Fruit fly (Drosophila melanogaster) whole organism, embryonic: Measurements from ENCODE around the gene Edg78E.
A peak's percentile ranks its signal among the peaks of the same experiment; 100 is the strongest.

Experiments used
- ATbp ChIP-seq: fragments of 200-800 bp; sonication (Bioruptor generic); optimal IDR thresholded peaks from 2 replicates; lab custom pipeline; 2017; ENCODE audit warnings: missing biosample characterization, mild to moderate bottlenecking, missing genetic modification characterization, missing genetic modification reagents
- Abd-B ChIP-seq: fragments of 200-800 bp; sonication (Bioruptor generic); optimal IDR thresholded peaks from 2 replicates; lab custom pipeline; 2018; ENCODE audit warnings: missing biosample characterization, mild to moderate bottlenecking, missing genetic modification characterization, moderate library complexity
- Ada2b ChIP-seq: fragments of 200-800 bp; sonication (Bioruptor generic); IDR thresholded peaks from 2 replicates; pipeline ENCODE4 v1.3.6; 2022; ENCODE audit warnings: missing biosample characterization, missing genetic modification characterization
- Atf-2 ChIP-seq: fragments of 200-800 bp; sonication (Bioruptor generic); optimal IDR thresholded peaks from 2 replicates; lab custom pipeline; 2016; ENCODE audit warnings: missing biosample characterization, missing genetic modification characterization
- BEAF-32 ChIP-seq: fragments of 200-800 bp; sonication (Bioruptor generic); optimal IDR thresholded peaks from 3 replicates; lab custom pipeline; 2017; ENCODE audit warnings: missing biosample characterization, missing genetic modification characterization, mild to moderate bottlenecking, moderate library complexity, missing genetic modification reagents
- CG11085 ChIP-seq: fragments of 200-800 bp; sonication (Bioruptor generic); IDR thresholded peaks from 2 replicates; pipeline ENCODE4 v1.3.6; 2022; ENCODE audit warnings: missing biosample characterization, missing genetic modification characterization
- CG11247 ChIP-seq: fragments of 200-800 bp; sonication (Bioruptor generic); IDR thresholded peaks from 2 replicates; pipeline ENCODE4 v1.3.6; 2022; ENCODE audit warnings: missing biosample characterization, missing genetic modification characterization
- CG1233 ChIP-seq: fragments of 200-800 bp; sonication (Bioruptor generic); optimal IDR thresholded peaks from 4 replicates; lab custom pipeline; 2018; ENCODE audit warnings: missing biosample characterization, mild to moderate bottlenecking, missing genetic modification characterization
- CG13123 ChIP-seq: fragments of 200-800 bp; sonication (Bioruptor generic); optimal IDR thresholded peaks from 2 replicates; lab custom pipeline; 2016; ENCODE audit warnings: missing biosample characterization, missing genetic modification characterization
- CG14710 ChIP-seq: fragments of 200-800 bp; sonication (Bioruptor generic); optimal IDR thresholded peaks from 3 replicates; lab custom pipeline; 2019; ENCODE audit warnings: missing biosample characterization, mild to moderate bottlenecking, missing genetic modification characterization, moderate library complexity
- CG14860 ChIP-seq: fragments of 200-800 bp; sonication (Bioruptor generic); IDR thresholded peaks from 3 replicates; pipeline ENCODE4 v1.3.6; 2022; ENCODE audit warnings: missing biosample characterization, missing genetic modification characterization; ENCODE audit not compliant: partially characterized antibody
- CG1529 ChIP-seq: fragments of 200-800 bp; sonication (Bioruptor generic); optimal IDR thresholded peaks from 3 replicates; lab custom pipeline; 2018; ENCODE audit warnings: missing biosample characterization, missing genetic modification characterization
- CG1602 ChIP-seq: fragments of 200-800 bp; sonication (Bioruptor generic); optimal IDR thresholded peaks from 3 replicates; lab custom pipeline; 2016; ENCODE audit warnings: missing biosample characterization, missing genetic modification characterization
- CG34224 ChIP-seq: fragments of 200-800 bp; sonication (Bioruptor generic); IDR thresholded peaks from 3 replicates; pipeline ENCODE4 v1.3.6; 2022; ENCODE audit warnings: missing biosample characterization, missing genetic modification characterization; ENCODE audit not compliant: partially characterized antibody
- CG34376 ChIP-seq: fragments of 200-800 bp; sonication (Bioruptor generic); optimal IDR thresholded peaks from 2 replicates; lab custom pipeline; 2018; ENCODE audit warnings: missing biosample characterization, mild to moderate bottlenecking, missing genetic modification characterization
- CG4328 ChIP-seq: fragments of 200-800 bp; sonication (Bioruptor generic); optimal IDR thresholded peaks from 3 replicates; lab custom pipeline; 2017; ENCODE audit warnings: missing biosample characterization, missing genetic modification reagents, missing genetic modification characterization
- CG4617 ChIP-seq: fragments of 200-800 bp; sonication (Bioruptor generic); optimal IDR thresholded peaks from 3 replicates; lab custom pipeline; 2016; ENCODE audit warnings: missing biosample characterization, missing genetic modification characterization, borderline replicate concordance
- CG6654 ChIP-seq: fragments of 200-800 bp; sonication (Bioruptor generic); optimal IDR thresholded peaks from 2 replicates; lab custom pipeline; 2017; ENCODE audit warnings: missing biosample characterization, mild to moderate bottlenecking, missing genetic modification characterization
- CG7357 ChIP-seq: fragments of 200-800 bp; sonication (Bioruptor generic); IDR thresholded peaks from 3 replicates; pipeline ENCODE4 v1.3.6; 2022; ENCODE audit warnings: missing biosample characterization, missing genetic modification characterization
- CG7372 ChIP-seq: fragments of 200-800 bp; sonication (Bioruptor generic); IDR thresholded peaks from 2 replicates; pipeline ENCODE4 v1.3.6; 2022; ENCODE audit warnings: missing biosample characterization, missing genetic modification characterization
- CkIIα-i1 ChIP-seq: fragments of 200-800 bp; sonication (Bioruptor generic); IDR thresholded peaks from 2 replicates; pipeline ENCODE4 v1.3.6; 2022; ENCODE audit warnings: missing biosample characterization, missing genetic modification characterization
- Dad ChIP-seq: fragments of 200-800 bp; sonication (Bioruptor generic); optimal IDR thresholded peaks from 3 replicates; lab custom pipeline; 2016; ENCODE audit warnings: missing biosample characterization, missing genetic modification characterization
- Dfd ChIP-seq, 2 experiments: fragments of >200 bp; optimal IDR thresholded peaks; 2 replicates each; lab custom pipeline; 2017; ENCODE audit warnings: missing biosample characterization in 2 of 2, missing genetic modification characterization in 2 of 2
- Dll ChIP-seq: fragments of 200-800 bp; sonication (Bioruptor generic); IDR thresholded peaks from 4 replicates; pipeline ENCODE4 v1.3.6; 2022; ENCODE audit warnings: missing biosample characterization, missing genetic modification characterization; ENCODE audit not compliant: partially characterized antibody
- Gug ChIP-seq: fragments of 200-800 bp; sonication (Bioruptor generic); IDR thresholded peaks from 4 replicates; pipeline ENCODE4 v1.3.6; 2022; ENCODE audit warnings: missing biosample characterization, missing genetic modification characterization
- HLH3B ChIP-seq: fragments of 200-800 bp; sonication (Bioruptor generic); IDR thresholded peaks from 2 replicates; pipeline ENCODE4 v1.3.6; 2022; ENCODE audit warnings: missing biosample characterization, missing genetic modification characterization
- MBD-R2 ChIP-seq: fragments of 200-800 bp; sonication (Bioruptor generic); IDR thresholded peaks from 2 replicates; pipeline ENCODE4 v1.3.6; 2022; ENCODE audit warnings: missing biosample characterization, missing genetic modification characterization
- Max ChIP-seq: fragments of 200-800 bp; sonication (Bioruptor generic); optimal IDR thresholded peaks from 2 replicates; lab custom pipeline; 2016; ENCODE audit warnings: missing biosample characterization, mild to moderate bottlenecking, missing genetic modification characterization
- NfI ChIP-seq: fragments of 200-800 bp; sonication (Bioruptor generic); optimal IDR thresholded peaks from 3 replicates; lab custom pipeline; 2018; ENCODE audit warnings: missing biosample characterization, mild to moderate bottlenecking, missing genetic modification characterization, moderate library complexity
- Stat92E ChIP-seq, 3 experiments: fragments of >200 bp in 2 of 3; fragments of 200-800 bp in 1 of 3; sonication (Bioruptor generic) in 1 of 3; optimal IDR thresholded peaks; 2 replicates each; lab custom pipeline; 2017 to 2019; ENCODE audit warnings: missing biosample characterization in 3 of 3, missing genetic modification characterization in 3 of 3, mild to moderate bottlenecking in 1 of 3, moderate library complexity in 1 of 3
- Taf1 ChIP-seq: fragments of 200-800 bp; sonication (Bioruptor generic); IDR thresholded peaks from 2 replicates; pipeline ENCODE4 v1.3.6; 2022; ENCODE audit warnings: missing biosample characterization, missing genetic modification characterization
- Xrp1 ChIP-seq: fragments of 200-800 bp; sonication (Bioruptor generic); IDR thresholded peaks from 2 replicates; pipeline ENCODE4 v1.3.6; 2022; ENCODE audit warnings: missing biosample characterization, missing genetic modification characterization
- bigmax ChIP-seq: fragments of 200-800 bp; sonication (Bioruptor generic); optimal IDR thresholded peaks from 2 replicates; lab custom pipeline; 2018; ENCODE audit warnings: missing biosample characterization, mild to moderate bottlenecking, missing genetic modification characterization
- chif ChIP-seq, 2 experiments: fragments of 200-800 bp; sonication (Bioruptor generic); optimal IDR thresholded peaks; 3 replicates each; lab custom pipeline; 2016; ENCODE audit warnings: missing biosample characterization in 2 of 2, missing genetic modification characterization in 2 of 2
- dan ChIP-seq: fragments of 200-800 bp; sonication (Bioruptor generic); IDR thresholded peaks from 2 replicates; pipeline ENCODE4 v1.3.6; 2022; ENCODE audit warnings: missing biosample characterization, missing genetic modification characterization
- dmrt99B ChIP-seq: fragments of 200-800 bp; sonication (Bioruptor generic); optimal IDR thresholded peaks from 2 replicates; lab custom pipeline; 2018; ENCODE audit warnings: missing biosample characterization, mild to moderate bottlenecking, missing genetic modification characterization, moderate library complexity
- ems ChIP-seq: fragments of 200-800 bp; sonication (Bioruptor generic); optimal IDR thresholded peaks from 3 replicates; lab custom pipeline; 2016; ENCODE audit warnings: missing biosample characterization, missing genetic modification characterization
- gcm2 ChIP-seq: fragments of 200-800 bp; sonication (Bioruptor generic); optimal IDR thresholded peaks from 2 replicates; lab custom pipeline; 2016; ENCODE audit warnings: missing biosample characterization, missing genetic modification characterization
- gfzf ChIP-seq: fragments of 200-800 bp; sonication (Bioruptor generic); optimal IDR thresholded peaks from 2 replicates; lab custom pipeline; 2016; ENCODE audit warnings: missing biosample characterization, mild to moderate bottlenecking, missing genetic modification characterization, moderate library complexity
- gsb ChIP-seq: fragments of 200-800 bp; sonication (Bioruptor generic); IDR thresholded peaks from 2 replicates; pipeline ENCODE4 v1.3.6; 2022; ENCODE audit warnings: missing biosample characterization, missing genetic modification characterization
- kay ChIP-seq: fragments of 200-800 bp; sonication (Bioruptor generic); optimal IDR thresholded peaks from 2 replicates; lab custom pipeline; 2016; ENCODE audit warnings: missing biosample characterization, missing genetic modification characterization
- odd ChIP-seq: fragments of 200-800 bp; sonication (Bioruptor generic); optimal IDR thresholded peaks from 2 replicates; lab custom pipeline; 2017; ENCODE audit warnings: missing biosample characterization, mild to moderate bottlenecking, missing genetic modification characterization
- otp ChIP-seq: fragments of 200-800 bp; sonication (Bioruptor generic); IDR thresholded peaks from 3 replicates; pipeline ENCODE4, ENCODE4 v1.3.6; 2022; ENCODE audit warnings: missing biosample characterization, missing genetic modification characterization
- p53 ChIP-seq: fragments of 200-800 bp; sonication (Bioruptor generic); optimal IDR thresholded peaks from 2 replicates; lab custom pipeline; 2016; ENCODE audit warnings: missing biosample characterization, missing genetic modification characterization
- pita ChIP-seq: fragments of 200-800 bp; sonication (Bioruptor generic); optimal IDR thresholded peaks from 2 replicates; lab custom pipeline; 2017; ENCODE audit warnings: missing biosample characterization, mild to moderate bottlenecking, missing genetic modification characterization
- seq ChIP-seq: fragments of 200-800 bp; sonication (Bioruptor generic); IDR thresholded peaks from 2 replicates; pipeline ENCODE4 v1.3.6; 2022; ENCODE audit warnings: missing biosample characterization, missing genetic modification characterization
- sug ChIP-seq: fragments of 200-800 bp; optimal IDR thresholded peaks from 2 replicates; lab custom pipeline; 2019; ENCODE audit warnings: missing biosample characterization, mild to moderate bottlenecking, missing genetic modification characterization, moderate library complexity
- zen ChIP-seq: fragments of 200-800 bp; sonication (Bioruptor generic); optimal IDR thresholded peaks from 3 replicates; lab custom pipeline; 2018; ENCODE audit warnings: missing biosample characterization, mild to moderate bottlenecking, missing genetic modification characterization, moderate library complexity

Gene Edg78E

DNA sequence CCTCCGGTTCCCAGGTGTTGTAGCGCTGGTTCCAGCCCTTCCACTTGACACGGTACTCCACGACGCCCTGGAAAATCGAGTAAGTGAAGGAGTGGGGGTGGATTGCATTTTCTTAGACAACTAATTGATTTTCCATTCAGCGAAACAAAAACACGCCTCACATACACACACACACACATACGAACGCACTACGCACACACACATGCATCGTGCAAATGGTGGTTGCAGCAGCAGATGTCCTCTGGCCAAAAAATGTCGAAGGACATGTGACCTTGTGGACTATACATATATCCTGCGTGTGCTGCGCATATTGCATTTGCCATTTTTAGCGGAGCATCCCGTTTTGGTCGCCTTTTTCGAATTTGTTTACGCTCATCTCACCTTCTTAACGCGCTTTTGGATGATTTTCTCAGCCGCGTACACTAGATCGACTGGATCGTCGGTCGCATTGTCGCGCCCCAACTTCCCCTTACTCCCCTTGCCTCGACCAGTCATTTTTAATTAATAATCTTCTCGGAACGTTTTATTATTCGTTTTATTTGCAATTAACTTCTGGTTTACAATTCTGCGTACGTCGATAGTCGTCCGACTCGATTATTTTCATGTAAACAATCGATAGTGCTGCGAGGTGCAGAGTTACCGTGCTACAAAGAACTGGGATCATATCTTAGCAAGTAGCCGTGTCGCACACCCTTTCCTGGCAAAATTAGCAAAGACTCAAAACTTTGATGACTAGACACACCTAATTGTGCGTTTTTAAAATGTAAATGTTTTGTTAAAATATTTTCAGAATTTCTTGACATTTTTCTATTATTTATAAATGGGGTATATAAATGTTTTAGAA lies 20.0 kb upstream of the Edg78E start, which contains the start of gene Pc (continued):
- TF ChIP-seq CG34376 (GFP tag; lab: Kevin White, UChicago) (no peak), Max (GFP tag; lab: Kevin White, UChicago) (peak; percentile 30), p53 (peak; percentile 59), CG7357 (GFP tag; lab: Robert Waterston, UW) (no peak), kay (GFP tag; lab: Kevin White, UChicago) (peak; percentile 83), CG4617 (peak; percentile 89), CG1602 (GFP tag; lab: Kevin White, UChicago) (no peak), CG14860 (peak; percentile 67; the same call in 2 of the 3 replicates), CG7372 (GFP tag; lab: Robert Waterston, UW) (no peak), CG4328 (GFP tag; lab: Kevin White, UChicago) (no peak), Stat92E (GFP tag; optimal IDR thresholded peaks at IDR 0.05; lab: Kevin White, UChicago) (no peak), seq (GFP tag; lab: Robert Waterston, UW) (no peak; the same call in 1 of the 2 replicates), BEAF-32 (peak; percentile 92), gfzf (GFP tag; lab: Kevin White, UChicago) (peak; percentile 86), Dll (GFP tag; lab: Robert Waterston, UW) (peak; percentile 84), CG13123 (GFP tag; lab: Kevin White, UChicago) (no peak), Ada2b (no peak), Xrp1 (GFP tag; lab: Robert Waterston, UW) (no peak), gsb (GFP tag; lab: Robert Waterston, UW) (no peak), CG14710 (tag; lab: Kevin White, UChicago) (peak; percentile 74), ATbp (GFP tag; lab: Kevin White, UChicago) (no peak), pita (GFP tag; lab: Kevin White, UChicago) (peak; percentile 87), CG11247 (GFP tag; lab: Robert Waterston, UW) (no peak), MBD-R2 (peak; percentile 80), HLH3B (GFP tag; lab: Robert Waterston, UW) (no peak)

DNA sequence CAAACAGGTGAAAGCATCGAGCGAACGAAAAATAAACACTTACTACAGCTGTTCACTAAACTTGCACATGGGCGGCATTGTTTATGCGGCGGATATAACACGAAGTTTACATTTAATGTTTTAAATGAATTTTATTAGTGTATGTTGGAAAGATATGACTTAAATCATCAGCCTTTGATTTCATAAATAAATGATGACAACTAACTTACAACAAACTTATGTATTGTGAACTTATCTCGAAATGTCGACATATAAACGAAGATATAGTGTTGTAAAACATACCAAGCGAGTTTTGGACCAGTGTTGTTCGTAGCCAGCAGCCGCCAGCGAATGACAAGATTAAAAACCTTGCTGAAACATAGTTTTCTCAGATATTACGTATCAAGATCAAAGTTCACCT lies 6.8 kb upstream of the Edg78E start, which contains the start of the genes CG11309 and CG7632:
CG11309 (minus strand) TSS at position 259 of the 400 bp plus-strand sequence.
CG7632 (plus strand) TSS at position 298 of the 400 bp plus-strand sequence.
- TF ChIP-seq sug (peak; percentile 99), odd (peak; percentile 99), Dfd (GFP tag; optimal IDR thresholded peaks at IDR 0.05; lab: Kevin White, UChicago) (no peak), NfI (GFP tag; lab: Kevin White, UChicago) (peak; percentile 99), chif (GFP tag; optimal IDR thresholded peaks at IDR 0.05; lab: Kevin White, UChicago) (peak; percentile 98 to 99), Xrp1 (GFP tag; lab: Robert Waterston, UW) (peak; percentile 99), CG34224 (GFP tag; lab: Robert Waterston, UW) (no peak; the same call in 2 of the 3 replicates), otp (GFP tag; lab: Robert Waterston, UW) (peak; percentile 98), bigmax (GFP tag; lab: Kevin White, UChicago) (peak; percentile 87), ems (GFP tag; lab: Kevin White, UChicago) (peak; percentile 99), CkIIα-i1 (peak; percentile 75), CG6654 (GFP tag; lab: Kevin White, UChicago) (peak; percentile 94), Abd-B (GFP tag; lab: Kevin White, UChicago) (peak; percentile 96), Dad (peak; percentile 98), zen (tag; lab: Kevin White, UChicago) (peak; percentile 100), dmrt99B (tag; lab: Kevin White, UChicago) (peak; percentile 99), CG13123 (GFP tag; lab: Kevin White, UChicago) (peak; percentile 97), CG11085 (peak; percentile 89), Taf1 (GFP tag; lab: Robert Waterston, UW) (peak; percentile 96), CG1233 (peak; percentile 99), CG7372 (GFP tag; lab: Robert Waterston, UW) (peak; percentile 97), dan (peak; percentile 40; the same call in 1 of the 2 replicates), Atf-2 (GFP tag; lab: Kevin White, UChicago) (peak; percentile 97), gcm2 (GFP tag; lab: Kevin White, UChicago) (peak; percentile 96), Gug (GFP tag; lab: Robert Waterston, UW) (peak; percentile 72; the same call in 3 of the 4 replicates), CG1529 (GFP tag; lab: Kevin White, UChicago) (peak; percentile 99)
